Worm (Caenorhabditis elegans): ENCODE data around the gene srw-1.

The srw-1 gene

ce11 chrV:15240215-15240614, 42.2 kb downstream of the srw-1 start, which contains the start of gene srw-11:
Gene srw-11 (minus strand): TSS chrV:15240315.
- TF ChIP-seq spr-1 (tag; optimal IDR thresholded peaks at IDR 0.05) (no peak), attf-4 (tag; optimal IDR thresholded peaks at IDR 0.05) (no peak), lir-3 (tag; optimal IDR thresholded peaks at IDR 0.05) (no peak), F37D6.2 (tag; optimal IDR thresholded peaks at IDR 0.05) (no peak), D1046.2 (GFP tag; IDR thresholded peaks at IDR 0.05) (no peak), daf-12 (tag; optimal IDR thresholded peaks at IDR 0.05) (no peak), nhr-237 (tag; optimal IDR thresholded peaks at IDR 0.05) (no peak), lin-15B (tag; optimal IDR thresholded peaks at IDR 0.05) (no peak), sdz-12 (GFP tag; optimal IDR thresholded peaks at IDR 0.05) (no peak)

ce11 chrV:15241259-15241658, 43.2 kb downstream of the srw-1 start, which contains the start of gene chil-12:
Gene chil-12 (plus strand): TSS chrV:15241559.
- TF ChIP-seq nhr-41 (GFP tag; IDR thresholded peaks at IDR 0.05) (no peak), cey-2 (tag; optimal IDR thresholded peaks at IDR 0.05; ENCODE audit: borderline replicate concordance, insufficient read depth) (no peak), unc-39 (tag; optimal IDR thresholded peaks at IDR 0.05) (no peak), fkh-10 (GFP tag; optimal IDR thresholded peaks at IDR 0.05) (no peak), nhr-111 (GFP tag; optimal IDR thresholded peaks at IDR 0.05) (no peak), hlh-11 (tag; optimal IDR thresholded peaks at IDR 0.05) (no peak), madf-5 (GFP tag; IDR thresholded peaks at IDR 0.05) (no peak)

ce11 chrV:15244456-15244855, 46.4 kb downstream of the srw-1 start, which contains the start of gene kin-30:
Gene kin-30 (plus strand): TSS chrV:15244756.
- TF ChIP-seq aly-2 (tag; optimal IDR thresholded peaks at IDR 0.05) (no peak), pqm-1 (tag; optimal IDR thresholded peaks at IDR 0.05) (no peak), nhr-41 (GFP tag; IDR thresholded peaks at IDR 0.05) (no peak), F37D6.2 (tag; optimal IDR thresholded peaks at IDR 0.05) (no peak), egl-27 (tag; optimal IDR thresholded peaks at IDR 0.05) (no peak), ctbp-1 (GFP tag; IDR thresholded peaks at IDR 0.05) (no peak), mxl-2 (GFP tag; conservative IDR thresholded peaks at IDR 0.05) (no peak), fkh-10 (GFP tag; optimal IDR thresholded peaks at IDR 0.05) (no peak), T20F7.1 (GFP tag; optimal IDR thresholded peaks at IDR 0.05) (no peak), lir-3 (tag; optimal IDR thresholded peaks at IDR 0.05) (no peak), nhr-237 (tag; optimal IDR thresholded peaks at IDR 0.05) (no peak)

All from whole organism, L4 larva.